Worm (Caenorhabditis elegans) whole organism, midembryonic: Measurements from ENCODE around the gene clec-168.

Source experiments
- T22C8.4 ChIP-seq: fragments of 200-800 bp; sonication (Bioruptor generic); IDR thresholded peaks from 2 replicates; pipeline ENCODE4 v1.3.6; 2022; ENCODE audit warnings: missing genetic modification characterization, missing compliant biosample characterization
- cog-1 ChIP-seq: sonication (generic microtip); optimal IDR thresholded peaks from 2 replicates; lab custom pipeline; 2016; ENCODE audit warnings: missing genetic modification characterization, missing compliant biosample characterization
- flt-1 ChIP-seq: fragments of 200-800 bp; sonication (Bioruptor generic); IDR thresholded peaks from 2 replicates; pipeline ENCODE4 v1.3.6; 2022; ENCODE audit warnings: missing genetic modification characterization, missing compliant biosample characterization
- klf-2 ChIP-seq: fragments of 200-800 bp; sonication (Bioruptor generic); conservative IDR thresholded peaks from 2 replicates; pipeline ENCODE4 v1.3.6; 2022; ENCODE audit warnings: missing genetic modification reagents, missing genetic modification characterization, missing compliant biosample characterization
- med-1 ChIP-seq: sonication (generic microtip); optimal IDR thresholded peaks from 2 replicates; lab custom pipeline; 2017; ENCODE audit warnings: missing genetic modification characterization, mild to moderate bottlenecking, missing compliant biosample characterization, antibody characterized with exemption, missing genetic modification reagents; ENCODE audit not compliant: insufficient read depth
- tab-1 ChIP-seq: fragments of 200-800 bp; sonication (Bioruptor generic); IDR thresholded peaks from 2 replicates; pipeline ENCODE4 v1.3.6; 2022; ENCODE audit warnings: missing genetic modification characterization, missing compliant biosample characterization
- ztf-23 ChIP-seq: fragments of 200-800 bp; sonication (Bioruptor generic); IDR thresholded peaks from 2 replicates; pipeline ENCODE4 v1.3.6; 2022; ENCODE audit warnings: missing genetic modification reagents, missing genetic modification characterization, missing compliant biosample characterization
- ztf-29 ChIP-seq: fragments of 200-800 bp; sonication (Bioruptor generic); IDR thresholded peaks from 2 replicates; pipeline ENCODE4 v1.3.6; 2022; ENCODE audit warnings: missing genetic modification reagents, missing genetic modification characterization, missing compliant biosample characterization

DNA sequence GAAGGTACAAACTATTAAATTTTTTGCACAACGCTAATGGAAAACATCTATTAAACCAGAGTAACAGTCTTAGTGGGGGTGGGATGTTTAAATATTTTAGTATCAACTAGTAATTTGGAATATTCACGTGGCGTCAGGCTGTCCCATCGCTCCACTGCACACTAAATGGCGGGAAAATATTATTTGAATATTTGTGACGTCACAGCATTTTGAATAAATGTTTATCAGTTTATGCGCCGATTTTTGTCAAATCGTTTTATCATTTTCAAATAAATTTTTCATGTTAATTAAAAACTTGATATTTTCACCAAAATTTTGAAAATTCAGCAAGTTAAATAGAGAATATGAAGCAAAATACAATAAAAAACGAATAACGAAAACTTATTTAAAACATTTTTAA lies 13.5 kb upstream of the clec-168 start, which contains the start of gene F38A1.15:
- TF ChIP-seq med-1, result no peak
- TF ChIP-seq ztf-29 (GFP tag; lab: Robert Waterston, UW), result no peak
- no peak for TF ChIP-seq ztf-23
- no peak for TF ChIP-seq T22C8.4 (GFP tag; lab: Robert Waterston, UW)
- TF ChIP-seq flt-1 (GFP tag; lab: Robert Waterston, UW), result no peak
- TF ChIP-seq cog-1 (tag; lab: Kevin White, UChicago), result no peak
- no peak for TF ChIP-seq tab-1 (GFP tag; lab: Robert Waterston, UW)
- TF ChIP-seq klf-2 (GFP tag; lab: Robert Waterston, UW), result no peak
